Worm (Caenorhabditis elegans) whole organism, mixed stage, embryonic: ENCODE data around the gene clec-137.

Experiments
- M03D4.4 ChIP-seq: sonication (generic microtip); optimal IDR thresholded peaks from 2 replicates; lab custom pipeline; 2017; ENCODE audit warnings: mild to moderate bottlenecking, missing genetic modification characterization, missing compliant biosample characterization
- bed-3 ChIP-seq: fragments of 200-800 bp; sonication (Bioruptor generic); optimal IDR thresholded peaks from 3 replicates; lab custom pipeline; 2018; ENCODE audit warnings: mild to moderate bottlenecking, missing genetic modification characterization, moderate library complexity, missing compliant biosample characterization
- ceh-43 ChIP-seq: fragments of 200-800 bp; sonication (Bioruptor generic); optimal IDR thresholded peaks from 2 replicates; lab custom pipeline; 2018; ENCODE audit warnings: mild to moderate bottlenecking, missing genetic modification characterization, moderate library complexity, missing compliant biosample characterization
- ces-1 ChIP-seq: fragments of 150-350 bp; optimal IDR thresholded peaks from 2 replicates; lab custom pipeline; 2014; ENCODE audit warnings: missing biosample characterization, missing genetic modification reagents, missing genetic modification characterization
- cnd-1 ChIP-seq: fragments of 200-800 bp; sonication (Bioruptor generic); optimal IDR thresholded peaks from 2 replicates; lab custom pipeline; 2018; ENCODE audit warnings: mild to moderate bottlenecking, missing genetic modification characterization, missing compliant biosample characterization
- ham-2 ChIP-seq: fragments of 200-800 bp; sonication (Bioruptor generic); optimal IDR thresholded peaks from 2 replicates; lab custom pipeline; 2018; ENCODE audit warnings: mild to moderate bottlenecking, missing genetic modification characterization, missing compliant biosample characterization
- hlh-1 ChIP-seq: fragments of 150-350 bp; optimal IDR thresholded peaks from 2 replicates; lab custom pipeline; 2014; ENCODE audit warnings: missing biosample characterization, missing genetic modification reagents, missing genetic modification characterization
- lsy-2 ChIP-seq: fragments of 150-350 bp; optimal IDR thresholded peaks from 2 replicates; lab custom pipeline; 2014; ENCODE audit warnings: missing biosample characterization, missing genetic modification characterization
- mep-1 ChIP-seq: fragments of 150-350 bp; optimal IDR thresholded peaks from 2 replicates; lab custom pipeline; 2017; ENCODE audit warnings: missing biosample characterization, missing genetic modification reagents, missing genetic modification characterization, inconsistent platforms
- mls-2 ChIP-seq: sonication (generic microtip); optimal IDR thresholded peaks from 2 replicates; lab custom pipeline; 2016; ENCODE audit warnings: mild to moderate bottlenecking, missing genetic modification characterization, moderate library complexity, missing compliant biosample characterization
- nhr-12 ChIP-seq: fragments of 150-350 bp; optimal IDR thresholded peaks from 2 replicates; lab custom pipeline; 2014; ENCODE audit warnings: missing biosample characterization, missing genetic modification characterization
- nhr-2 ChIP-seq: fragments of 150-350 bp; optimal IDR thresholded peaks from 2 replicates; lab custom pipeline; 2014; ENCODE audit warnings: missing biosample characterization, missing genetic modification characterization
- nhr-237 ChIP-seq: fragments of 150-350 bp; optimal IDR thresholded peaks from 2 replicates; lab custom pipeline; 2014; ENCODE audit warnings: missing biosample characterization, missing genetic modification characterization
- nhr-28 ChIP-seq: fragments of 150-350 bp; optimal IDR thresholded peaks from 2 replicates; lab custom pipeline; 2014; ENCODE audit warnings: missing biosample characterization, missing genetic modification characterization
- nhr-76 ChIP-seq: sonication (generic microtip); optimal IDR thresholded peaks from 2 replicates; lab custom pipeline; 2017; ENCODE audit warnings: missing biosample characterization, missing genetic modification characterization
- pha-4 ChIP-seq: fragments of 150-350 bp; optimal IDR thresholded peaks from 2 replicates; lab custom pipeline; 2018; ENCODE audit warnings: missing biosample characterization, missing genetic modification reagents, missing genetic modification characterization
- snpc-4 ChIP-seq: fragments of 150-350 bp; optimal IDR thresholded peaks from 2 replicates; lab custom pipeline; 2014; ENCODE audit warnings: missing biosample characterization, missing genetic modification characterization
- sptf-1 ChIP-seq: sonication (generic microtip); optimal IDR thresholded peaks from 2 replicates; lab custom pipeline; 2017; ENCODE audit warnings: mild to moderate bottlenecking, missing genetic modification characterization, moderate library complexity, missing compliant biosample characterization
- tbx-8 ChIP-seq: fragments of 200-800 bp; sonication (Bioruptor generic); optimal IDR thresholded peaks from 2 replicates; lab custom pipeline; 2018; ENCODE audit warnings: mild to moderate bottlenecking, missing genetic modification characterization, moderate library complexity, missing compliant biosample characterization
- unc-120 ChIP-seq: sonication (generic microtip); optimal IDR thresholded peaks from 2 replicates; lab custom pipeline; 2017; ENCODE audit warnings: missing genetic modification characterization, missing compliant biosample characterization; ENCODE audit not compliant: poor library complexity, severe bottlenecking
- zip-8 ChIP-seq: fragments of 150-350 bp; optimal IDR thresholded peaks from 2 replicates; lab custom pipeline; 2014; ENCODE audit warnings: missing biosample characterization, missing genetic modification characterization

clec-137 gene

ce11 chrII:4572579-4572978, 45.3 kb downstream of the clec-137 start:
- peak; percentile 4 for TF ChIP-seq unc-120 (tag; lab: Kevin White, UChicago)
- no peak for TF ChIP-seq lsy-2 (tag; lab: Kevin White, UChicago)
- TF ChIP-seq ham-2 (GFP tag; lab: Kevin White, UChicago): no peak
- TF ChIP-seq nhr-12: no peak
- no peak for TF ChIP-seq nhr-2 (tag; lab: Kevin White, UChicago)
- TF ChIP-seq snpc-4 (tag; lab: Kevin White, UChicago): no peak
- TF ChIP-seq hlh-1: peak; percentile 92
- no peak for TF ChIP-seq nhr-28
- TF ChIP-seq ces-1 (GFP tag; lab: Kevin White, UChicago): no peak
- TF ChIP-seq, all 35 proteins: peak for 2

ce11 chrII:4571868-4572267, 46.0 kb downstream of the clec-137 start, which contains the start of gene vab-1:
Gene vab-1 (plus strand): TSS chrII:4572000.
- TF ChIP-seq zip-8: no peak

ce11 chrII:4571112-4571511, 46.8 kb downstream of the clec-137 start:
- no peak for TF ChIP-seq bed-3 (GFP tag; lab: Kevin White, UChicago)
- peak; percentile 54 for TF ChIP-seq unc-120 (tag; lab: Kevin White, UChicago)
- peak; percentile 13 for TF ChIP-seq cnd-1 (tag; lab: Kevin White, UChicago)
- peak; percentile 6 for TF ChIP-seq mep-1 (tag; lab: Kevin White, UChicago)
- no peak for TF ChIP-seq ceh-43 (GFP tag; lab: Kevin White, UChicago)
- peak; percentile 31 for TF ChIP-seq sptf-1 (tag; lab: Kevin White, UChicago)
- no peak for TF ChIP-seq nhr-12
- TF ChIP-seq M03D4.4 (tag; lab: Kevin White, UChicago): no peak
- no peak for TF ChIP-seq pha-4 (tag; lab: Kevin White, UChicago)
- no peak for TF ChIP-seq mls-2 (tag; lab: Kevin White, UChicago)
- TF ChIP-seq nhr-76 (tag; lab: Kevin White, UChicago): no peak
- no peak for TF ChIP-seq nhr-28
- no peak for TF ChIP-seq ces-1 (GFP tag; lab: Kevin White, UChicago)
- TF ChIP-seq zip-8: no peak
- TF ChIP-seq tbx-8 (GFP tag; lab: Kevin White, UChicago): no peak
- TF ChIP-seq nhr-2 (tag; lab: Kevin White, UChicago): peak; percentile 2
- no peak for TF ChIP-seq nhr-237 (tag; lab: Kevin White, UChicago)
- TF ChIP-seq hlh-1: peak; percentile 66
- TF ChIP-seq, all 35 proteins: peak for 6
